Fruit fly (Drosophila melanogaster): Measurements from ENCODE around the gene CG10650.

Gene CG10650

DNA sequence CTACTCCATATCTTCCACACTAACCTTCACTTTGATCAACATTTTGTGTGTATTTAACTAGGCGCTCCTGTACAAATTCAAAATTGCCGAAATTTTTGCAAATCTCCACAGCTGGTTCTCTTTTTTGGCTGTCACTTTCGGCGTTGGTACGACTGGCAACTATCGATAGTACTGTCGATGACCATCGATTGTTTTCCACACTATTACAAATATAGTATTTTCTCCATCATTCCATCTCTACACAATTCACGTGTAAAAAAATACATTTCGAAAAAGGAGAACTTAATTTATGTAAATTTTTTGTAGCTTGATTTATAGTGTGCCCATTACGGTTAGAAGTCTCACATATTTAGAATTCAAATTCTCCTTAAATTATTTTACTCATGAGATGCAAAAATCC, 44.1 kb downstream of the CG10650 start, which contains the start of gene Nedd8 (continued):
- TF ChIP-seq CG12219 (GFP tag; optimal IDR thresholded peaks at IDR 0.05): no peak
- peak; percentile 54 for TF ChIP-seq CG3163 (GFP tag; optimal IDR thresholded peaks at IDR 0.05)
- TF ChIP-seq hb (GFP tag; IDR thresholded peaks at IDR 0.05; ENCODE audit: partially characterized antibody): peak; percentile 67; the same call in 2 of the 3 replicates
- peak; percentile 32 for TF ChIP-seq phol (tag; optimal IDR thresholded peaks at IDR 0.05)
- TF ChIP-seq yki (optimal IDR thresholded peaks at IDR 0.05): no peak
- TF ChIP-seq ato (GFP tag; IDR thresholded peaks at IDR 0.05; ENCODE audit: partially characterized antibody): peak; percentile 70
- TF ChIP-seq CG4854 (GFP tag; optimal IDR thresholded peaks at IDR 0.05): no peak
- TF ChIP-seq hbn (GFP tag; IDR thresholded peaks at IDR 0.05; ENCODE audit: partially characterized antibody): peak; percentile 90
- peak; percentile 20; the same call in 1 of the 2 replicates for TF ChIP-seq Xrp1 (GFP tag; IDR thresholded peaks at IDR 0.05)
- TF ChIP-seq HmgZ (tag; optimal IDR thresholded peaks at IDR 0.05): peak; percentile 63
- peak; percentile 69 for TF ChIP-seq tna (GFP tag; IDR thresholded peaks at IDR 0.05; ENCODE audit: partially characterized antibody)
- TF ChIP-seq CG17829 (tag; optimal IDR thresholded peaks at IDR 0.05): peak; percentile 39
- TF ChIP-seq mld (GFP tag; IDR thresholded peaks at IDR 0.05; ENCODE audit: partially characterized antibody): peak; percentile 65; the same call in 2 of the 3 replicates
- TF ChIP-seq Sin3A (optimal IDR thresholded peaks at IDR 0.05): peak; percentile 11
- TF ChIP-seq CG33213 (GFP tag; optimal IDR thresholded peaks at IDR 0.05): peak; percentile 15
- TF ChIP-seq nmo (GFP tag; optimal IDR thresholded peaks at IDR 0.05): peak; percentile 4
- TF ChIP-seq CG32767 (GFP tag; IDR thresholded peaks at IDR 0.05): no peak
- TF ChIP-seq CG11696 (GFP tag; IDR thresholded peaks at IDR 0.05): no peak
- peak; percentile 63 for TF ChIP-seq gfzf (GFP tag; optimal IDR thresholded peaks at IDR 0.05)
- no peak for TF ChIP-seq sisA (GFP tag; IDR thresholded peaks at IDR 0.05)
- TF ChIP-seq tio (GFP tag; optimal IDR thresholded peaks at IDR 0.05): no peak
- peak; percentile 15 for TF ChIP-seq sd (tag; optimal IDR thresholded peaks at IDR 0.05)
- peak; percentile 87 for TF ChIP-seq sna (GFP tag; IDR thresholded peaks at IDR 0.05; ENCODE audit: partially characterized antibody)
- TF ChIP-seq gro (GFP tag; optimal IDR thresholded peaks at IDR 0.05): peak; percentile 20
- TF ChIP-seq CG30020 (tag; optimal IDR thresholded peaks at IDR 0.05): peak; percentile 21
- peak; percentile 62 for TF ChIP-seq CTCF (GFP tag; optimal IDR thresholded peaks at IDR 0.05)
- peak; percentile 92 for TF ChIP-seq CG42726 (GFP tag; IDR thresholded peaks at IDR 0.05; ENCODE audit: partially characterized antibody)
- peak; percentile 83 for TF ChIP-seq pzg (GFP tag; optimal IDR thresholded peaks at IDR 0.05)
- no peak for TF ChIP-seq aop (GFP tag; IDR thresholded peaks at IDR 0.05)
- TF ChIP-seq CG4617 (GFP tag; optimal IDR thresholded peaks at IDR 0.05; ENCODE audit: borderline replicate concordance): peak; percentile 29
- no peak for TF ChIP-seq hkb (optimal IDR thresholded peaks at IDR 0.05)
- no peak for TF ChIP-seq hkb (GFP tag; IDR thresholded peaks at IDR 0.05)
- TF ChIP-seq Optix (GFP tag; IDR thresholded peaks at IDR 0.05): no peak
- peak; percentile 91 for TF ChIP-seq bbx (GFP tag; IDR thresholded peaks at IDR 0.05; ENCODE audit: partially characterized antibody)
- no peak for TF ChIP-seq cwo (GFP tag; optimal IDR thresholded peaks at IDR 0.05)
- peak; percentile 68 for TF ChIP-seq CG1603 (tag; optimal IDR thresholded peaks at IDR 0.05)
- peak; percentile 91 for TF ChIP-seq Dref (GFP tag; IDR thresholded peaks at IDR 0.05)
- TF ChIP-seq CG10366 (GFP tag; IDR thresholded peaks at IDR 0.05): no peak
- TF ChIP-seq CG13287 (GFP tag; IDR thresholded peaks at IDR 0.05; ENCODE audit: partially characterized antibody): peak; percentile 95
- TF ChIP-seq CG10147 (GFP tag; optimal IDR thresholded peaks at IDR 0.05): peak; percentile 7
- no peak for TF ChIP-seq CG3726 (GFP tag; IDR thresholded peaks at IDR 0.05)
- TF ChIP-seq inv (GFP tag; IDR thresholded peaks at IDR 0.05; ENCODE audit: partially characterized antibody): peak; percentile 76
- TF ChIP-seq BEAF-32 (GFP tag; optimal IDR thresholded peaks at IDR 0.05): peak; percentile 86
- TF ChIP-seq MESR4 (GFP tag; optimal IDR thresholded peaks at IDR 0.05): peak; percentile 63
- no peak for TF ChIP-seq CG12744 (GFP tag; optimal IDR thresholded peaks at IDR 0.05)
- no peak for TF ChIP-seq Hr3 (GFP tag; optimal IDR thresholded peaks at IDR 0.05)
- TF ChIP-seq slbo (GFP tag; IDR thresholded peaks at IDR 0.05): peak; percentile 42; the same call in 1 of the 2 replicates
- TF ChIP-seq zen (tag; optimal IDR thresholded peaks at IDR 0.05): no peak
- peak; percentile 66 for TF ChIP-seq nerfin-2 (GFP tag; IDR thresholded peaks at IDR 0.05; ENCODE audit: partially characterized antibody)
- no peak for TF ChIP-seq ftz-f1 (GFP tag; optimal IDR thresholded peaks at IDR 0.05)
- TF ChIP-seq Dll (GFP tag; IDR thresholded peaks at IDR 0.05; ENCODE audit: partially characterized antibody): peak; percentile 92

All from whole organism, embryonic.